ENCODE assay signal across 4 worm cellular contexts in the genomic region with DNA sequence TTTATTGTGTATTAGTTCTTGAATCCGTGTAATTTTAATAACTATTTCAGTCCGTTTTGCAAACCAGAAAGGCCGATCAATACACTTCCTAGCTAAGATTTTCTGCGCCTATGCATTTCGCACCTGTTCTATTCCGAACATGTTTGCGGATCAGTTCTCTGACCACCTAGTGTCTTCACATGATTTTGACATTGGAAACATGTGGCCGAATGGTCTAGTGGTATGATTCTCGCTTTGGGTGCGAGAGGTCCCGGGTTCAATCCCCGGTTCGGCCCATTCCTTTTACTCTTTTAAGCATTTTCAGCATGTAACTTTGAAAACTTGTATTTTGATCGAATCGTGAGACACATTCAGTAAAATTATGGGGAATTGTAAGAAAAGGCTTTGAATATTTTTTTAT.
TF ChIP-seq lines count a peak whose summit lies in the region.

No protein-coding gene starts in this region.

TF ChIP-seq in whole organism, L2 larva, 48 proteins besides CTCF, POLR2A, EP300 and RAD21:
- TF ChIP-seq sma-9 (GFP tag; optimal IDR thresholded peaks at IDR 0.05; lab: Kevin White, UChicago) (peak; percentile 18), sma-9 (tag; optimal IDR thresholded peaks at IDR 0.05; lab: Kevin White, UChicago) (no peak), nhr-6 (tag; optimal IDR thresholded peaks at IDR 0.05; lab: Kevin White, UChicago) (no peak), crh-2 (tag; optimal IDR thresholded peaks at IDR 0.05; lab: Kevin White, UChicago) (peak; percentile 25), R02D3.7 (tag; optimal IDR thresholded peaks at IDR 0.05; lab: Kevin White, UChicago) (no peak), nhr-77 (tag; optimal IDR thresholded peaks at IDR 0.05; lab: Kevin White, UChicago) (no peak), unc-39 (tag; optimal IDR thresholded peaks at IDR 0.05; lab: Kevin White, UChicago) (no peak), nhr-129 (tag; optimal IDR thresholded peaks at IDR 0.05; lab: Kevin White, UChicago) (peak; percentile 49), nhr-21 (tag; optimal IDR thresholded peaks at IDR 0.05; lab: Kevin White, UChicago) (no peak), F13H6.1 (tag; optimal IDR thresholded peaks at IDR 0.05; lab: Kevin White, UChicago) (no peak), nhr-23 (tag; optimal IDR thresholded peaks at IDR 0.05; lab: Kevin White, UChicago) (no peak), alr-1 (tag; optimal IDR thresholded peaks at IDR 0.05; lab: Kevin White, UChicago) (no peak), lin-39 (tag; optimal IDR thresholded peaks at IDR 0.05; lab: Kevin White, UChicago) (no peak), ZK546.5 (tag; optimal IDR thresholded peaks at IDR 0.05; lab: Kevin White, UChicago) (no peak), nhr-237 (tag; optimal IDR thresholded peaks at IDR 0.05; lab: Kevin White, UChicago) (no peak), unc-62 (GFP tag; optimal IDR thresholded peaks at IDR 0.05; lab: Kevin White, UChicago) (no peak), sma-3 (GFP tag; optimal IDR thresholded peaks at IDR 0.05; lab: Kevin White, UChicago) (no peak), snpc-4 (tag; optimal IDR thresholded peaks at IDR 0.05; lab: Kevin White, UChicago) (no peak), mdl-1 (tag; optimal IDR thresholded peaks at IDR 0.05; lab: Kevin White, UChicago) (no peak), Y55F3AM.14 (GFP tag; optimal IDR thresholded peaks at IDR 0.05; lab: Kevin White, UChicago) (no peak), ztf-1 (GFP tag; conservative IDR thresholded peaks at IDR 0.05; lab: Robert Waterston, UW) (no peak)

TF ChIP-seq in whole organism, L4 larva, 104 proteins besides CTCF, POLR2A, EP300 and RAD21 (continues in another document):
- TF ChIP-seq nhr-25 (tag; optimal IDR thresholded peaks at IDR 0.05; lab: Kevin White, UChicago; ENCODE audit: borderline replicate concordance, insufficient read depth) (no peak), snpc-4 (tag; optimal IDR thresholded peaks at IDR 0.05; lab: Kevin White, UChicago) (no peak), unc-62 (GFP tag; optimal IDR thresholded peaks at IDR 0.05 in 1 of 2; lab: Kevin White, UChicago) (no peak), unc-62 (tag; optimal IDR thresholded peaks at IDR 0.05; lab: Kevin White, UChicago) (no peak), ctbp-1 (GFP tag; IDR thresholded peaks at IDR 0.05; lab: Robert Waterston, UW) (peak; percentile 54; the same call in 1 of the 2 replicates), egl-27 (tag; optimal IDR thresholded peaks at IDR 0.05; lab: Kevin White, UChicago) (no peak), unc-130 (GFP tag; optimal IDR thresholded peaks at IDR 0.05; lab: Kevin White, UChicago) (no peak), lin-15B (tag; optimal IDR thresholded peaks at IDR 0.05; lab: Kevin White, UChicago) (no peak), nhr-76 (tag; optimal IDR thresholded peaks at IDR 0.05; lab: Kevin White, UChicago) (no peak), tag-97 (GFP tag; IDR thresholded peaks at IDR 0.05; lab: Robert Waterston, UW) (no peak), lin-1 (GFP tag; IDR thresholded peaks at IDR 0.05; lab: Robert Waterston, UW) (peak; percentile 54; the same call in 1 of the 2 replicates), dpl-1 (GFP tag; optimal IDR thresholded peaks at IDR 0.05; lab: Kevin White, UChicago) (no peak), ceh-32 (tag; optimal IDR thresholded peaks at IDR 0.05; lab: Kevin White, UChicago; ENCODE audit: poor library complexity) (no peak), dmd-8 (GFP tag; IDR thresholded peaks at IDR 0.05; lab: Robert Waterston, UW) (peak; percentile 94), mep-1 (tag; optimal IDR thresholded peaks at IDR 0.05; lab: Kevin White, UChicago) (no peak), ZK337.2 (GFP tag; IDR thresholded peaks at IDR 0.05; lab: Robert Waterston, UW) (no peak), nhr-102 (tag; optimal IDR thresholded peaks at IDR 0.05; lab: Kevin White, UChicago) (no peak), hmg-1.1 (GFP tag; IDR thresholded peaks at IDR 0.05; lab: Robert Waterston, UW) (peak; percentile 15), T26A8.4 (GFP tag; IDR thresholded peaks at IDR 0.05; lab: Robert Waterston, UW) (peak; percentile 18), ceh-62 (tag; optimal IDR thresholded peaks at IDR 0.05; lab: Kevin White, UChicago) (no peak), php-3 (GFP tag; IDR thresholded peaks at IDR 0.05; lab: Robert Waterston, UW) (peak; percentile 61), D1046.2 (GFP tag; IDR thresholded peaks at IDR 0.05; lab: Robert Waterston, UW) (no peak), lin-29 (GFP tag; IDR thresholded peaks at IDR 0.05; lab: Robert Waterston, UW) (0 out of 2 replicates have a peak, but pooled peaks have one; percentile 53)

TF ChIP-seq in whole organism, late embryonic, 69 proteins besides CTCF, POLR2A, EP300 and RAD21 (continues in another document):
- no peak for TF ChIP-seq unc-42 (tag; optimal IDR thresholded peaks at IDR 0.05; lab: Kevin White, UChicago)
- TF ChIP-seq ahr-1 (tag; optimal IDR thresholded peaks at IDR 0.05; lab: Kevin White, UChicago) = peak; percentile 4
- no peak for TF ChIP-seq che-1 (tag; optimal IDR thresholded peaks at IDR 0.05; lab: Kevin White, UChicago)
- TF ChIP-seq C08G9.2 (tag; optimal IDR thresholded peaks at IDR 0.05; lab: Kevin White, UChicago) = no peak
- no peak for TF ChIP-seq ceh-2 (tag; optimal IDR thresholded peaks at IDR 0.05; lab: Kevin White, UChicago)
- no peak for TF ChIP-seq pag-3 (tag; optimal IDR thresholded peaks at IDR 0.05; lab: Kevin White, UChicago; ENCODE audit: borderline replicate concordance)
- no peak for TF ChIP-seq ceh-14 (tag; optimal IDR thresholded peaks at IDR 0.05; lab: Kevin White, UChicago)
- no peak for TF ChIP-seq sox-2 (GFP tag; IDR thresholded peaks at IDR 0.05; lab: Robert Waterston, UW)
- TF ChIP-seq fkh-6 (tag; optimal IDR thresholded peaks at IDR 0.05; lab: Kevin White, UChicago) = no peak
- TF ChIP-seq ztf-16 (tag; optimal IDR thresholded peaks at IDR 0.05; lab: Kevin White, UChicago) = no peak
- TF ChIP-seq K02D7.2 (tag; optimal IDR thresholded peaks at IDR 0.05; lab: Kevin White, UChicago) = no peak
- no peak for TF ChIP-seq pros-1 (tag; optimal IDR thresholded peaks at IDR 0.05; lab: Kevin White, UChicago)
- peak; percentile 21 for TF ChIP-seq hlh-15 (tag; optimal IDR thresholded peaks at IDR 0.05; lab: Kevin White, UChicago)
- no peak for TF ChIP-seq F13H6.1 (tag; optimal IDR thresholded peaks at IDR 0.05; lab: Kevin White, UChicago)
- TF ChIP-seq rnt-1 (tag; optimal IDR thresholded peaks at IDR 0.05; lab: Kevin White, UChicago) = no peak
- TF ChIP-seq hlh-13 (GFP tag; optimal IDR thresholded peaks at IDR 0.05; lab: Kevin White, UChicago) = peak; percentile 19
- no peak for TF ChIP-seq mec-3 (tag; optimal IDR thresholded peaks at IDR 0.05; lab: Kevin White, UChicago; ENCODE audit: borderline replicate concordance)
- no peak for TF ChIP-seq tbx-2 (tag; optimal IDR thresholded peaks at IDR 0.05; lab: Kevin White, UChicago)
- no peak for TF ChIP-seq tbx-7 (tag; optimal IDR thresholded peaks at IDR 0.05; lab: Kevin White, UChicago)
- TF ChIP-seq ceh-30 (tag; optimal IDR thresholded peaks at IDR 0.05; lab: Kevin White, UChicago) = no peak
- no peak for TF ChIP-seq ceh-18 (tag; optimal IDR thresholded peaks at IDR 0.05; lab: Kevin White, UChicago)
- no peak for TF ChIP-seq pat-9 (tag; optimal IDR thresholded peaks at IDR 0.05; lab: Kevin White, UChicago)
- TF ChIP-seq pha-4 (tag; optimal IDR thresholded peaks at IDR 0.05; lab: Kevin White, UChicago) = no peak
- no peak for TF ChIP-seq ets-4 (tag; optimal IDR thresholded peaks at IDR 0.05; lab: Kevin White, UChicago)
- TF ChIP-seq syd-9 (tag; optimal IDR thresholded peaks at IDR 0.05; lab: Kevin White, UChicago) = no peak
- no peak for TF ChIP-seq fax-1 (tag; optimal IDR thresholded peaks at IDR 0.05; lab: Kevin White, UChicago)

TF ChIP-seq in whole organism, mixed stage, embryonic, 35 proteins besides CTCF, POLR2A, EP300 and RAD21 (continues in another document):
- TF ChIP-seq flh-1 (GFP tag; optimal IDR thresholded peaks at IDR 0.05; lab: Kevin White, UChicago) = no peak
- no peak for TF ChIP-seq mep-1 (tag; optimal IDR thresholded peaks at IDR 0.05; lab: Kevin White, UChicago)
- no peak for TF ChIP-seq unc-62 (GFP tag; optimal IDR thresholded peaks at IDR 0.05; lab: Kevin White, UChicago)
- TF ChIP-seq elt-3 (tag; optimal IDR thresholded peaks at IDR 0.05; lab: Kevin White, UChicago) = no peak
- TF ChIP-seq pha-4 (tag; optimal IDR thresholded peaks at IDR 0.05; lab: Kevin White, UChicago) = peak; percentile 52
- TF ChIP-seq unc-39 (tag; optimal IDR thresholded peaks at IDR 0.05; lab: Kevin White, UChicago) = no peak
- TF ChIP-seq lin-13 (tag; optimal IDR thresholded peaks at IDR 0.05; lab: Kevin White, UChicago) = peak; percentile 25
- no peak for TF ChIP-seq bed-3 (GFP tag; optimal IDR thresholded peaks at IDR 0.05; lab: Kevin White, UChicago)
- TF ChIP-seq sem-2 (GFP tag; optimal IDR thresholded peaks at IDR 0.05; lab: Kevin White, UChicago) = no peak
- TF ChIP-seq mls-2 (tag; optimal IDR thresholded peaks at IDR 0.05; lab: Kevin White, UChicago) = no peak
- TF ChIP-seq unc-120 (tag; optimal IDR thresholded peaks at IDR 0.05; lab: Kevin White, UChicago; ENCODE audit: poor library complexity, severe bottlenecking) = peak; percentile 38
- TF ChIP-seq ceh-39 (tag; optimal IDR thresholded peaks at IDR 0.05; lab: Kevin White, UChicago) = no peak
- no peak for TF ChIP-seq nhr-237 (tag; optimal IDR thresholded peaks at IDR 0.05; lab: Kevin White, UChicago)
- no peak for TF ChIP-seq ham-2 (GFP tag; optimal IDR thresholded peaks at IDR 0.05; lab: Kevin White, UChicago)
- TF ChIP-seq nhr-76 (tag; optimal IDR thresholded peaks at IDR 0.05; lab: Kevin White, UChicago) = no peak
- TF ChIP-seq drap-1 (GFP tag; optimal IDR thresholded peaks at IDR 0.05; lab: Kevin White, UChicago) = peak; percentile 59
- no peak for TF ChIP-seq ceh-43 (GFP tag; optimal IDR thresholded peaks at IDR 0.05; lab: Kevin White, UChicago)
- peak; percentile 56 for TF ChIP-seq M03D4.4 (tag; optimal IDR thresholded peaks at IDR 0.05; lab: Kevin White, UChicago)
- no peak for TF ChIP-seq elt-1 (tag; optimal IDR thresholded peaks at IDR 0.05; lab: Kevin White, UChicago; ENCODE audit: borderline replicate concordance, insufficient read depth)
- TF ChIP-seq ztf-11 (tag; optimal IDR thresholded peaks at IDR 0.05; lab: Kevin White, UChicago) = no peak
- no peak for TF ChIP-seq lsy-2 (tag; optimal IDR thresholded peaks at IDR 0.05; lab: Kevin White, UChicago)
- no peak for TF ChIP-seq nhr-28 (tag; optimal IDR thresholded peaks at IDR 0.05; lab: Kevin White, UChicago)
- peak; percentile 74 for TF ChIP-seq ceh-83 (GFP tag; optimal IDR thresholded peaks at IDR 0.05; lab: Kevin White, UChicago)
- TF ChIP-seq mab-5 (tag; optimal IDR thresholded peaks at IDR 0.05; lab: Kevin White, UChicago) = no peak
- no peak for TF ChIP-seq tbx-8 (GFP tag; optimal IDR thresholded peaks at IDR 0.05; lab: Kevin White, UChicago)
- no peak for TF ChIP-seq nhr-12 (tag; optimal IDR thresholded peaks at IDR 0.05; lab: Kevin White, UChicago)
- TF ChIP-seq zip-8 (tag; optimal IDR thresholded peaks at IDR 0.05; lab: Kevin White, UChicago) = no peak
- TF ChIP-seq sptf-1 (tag; optimal IDR thresholded peaks at IDR 0.05; lab: Kevin White, UChicago) = peak; percentile 57
- TF ChIP-seq cnd-1 (tag; optimal IDR thresholded peaks at IDR 0.05; lab: Kevin White, UChicago) = peak; percentile 72
- no peak for TF ChIP-seq blmp-1 (tag; optimal IDR thresholded peaks at IDR 0.05; lab: Kevin White, UChicago)
